Worm (Caenorhabditis elegans) whole organism, mixed stage, embryonic: ENCODE results near the gene hmg-12.
A peak's percentile ranks its signal among the peaks of the same experiment; 100 is the strongest.

Experiments used
- M03D4.4 ChIP-seq: sonication (generic microtip); optimal IDR thresholded peaks from 2 replicates; lab custom pipeline; 2017; ENCODE audit warnings: mild to moderate bottlenecking, missing genetic modification characterization, missing compliant biosample characterization
- bed-3 ChIP-seq: fragments of 200-800 bp; sonication (Bioruptor generic); optimal IDR thresholded peaks from 3 replicates; lab custom pipeline; 2018; ENCODE audit warnings: mild to moderate bottlenecking, missing genetic modification characterization, moderate library complexity, missing compliant biosample characterization
- blmp-1 ChIP-seq: fragments of 150-350 bp; optimal IDR thresholded peaks from 2 replicates; lab custom pipeline; 2014; ENCODE audit warnings: missing biosample characterization, missing genetic modification characterization
- ceh-39 ChIP-seq: fragments of 150-350 bp; optimal IDR thresholded peaks from 2 replicates; lab custom pipeline; 2014; ENCODE audit warnings: missing biosample characterization, missing genetic modification characterization
- ceh-43 ChIP-seq: fragments of 200-800 bp; sonication (Bioruptor generic); optimal IDR thresholded peaks from 2 replicates; lab custom pipeline; 2018; ENCODE audit warnings: mild to moderate bottlenecking, missing genetic modification characterization, moderate library complexity, missing compliant biosample characterization
- ceh-83 ChIP-seq: fragments of 200-800 bp; sonication (Bioruptor generic); optimal IDR thresholded peaks from 2 replicates; lab custom pipeline; 2018; ENCODE audit warnings: mild to moderate bottlenecking, missing genetic modification characterization, missing compliant biosample characterization
- ces-1 ChIP-seq: fragments of 150-350 bp; optimal IDR thresholded peaks from 2 replicates; lab custom pipeline; 2014; ENCODE audit warnings: missing biosample characterization, missing genetic modification reagents, missing genetic modification characterization
- cnd-1 ChIP-seq: fragments of 200-800 bp; sonication (Bioruptor generic); optimal IDR thresholded peaks from 2 replicates; lab custom pipeline; 2018; ENCODE audit warnings: mild to moderate bottlenecking, missing genetic modification characterization, missing compliant biosample characterization
- drap-1 ChIP-seq: fragments of 200-800 bp; sonication (Bioruptor generic); optimal IDR thresholded peaks from 3 replicates; lab custom pipeline; 2018; ENCODE audit warnings: mild to moderate bottlenecking, missing genetic modification characterization, missing compliant biosample characterization
- elt-1 ChIP-seq: sonication (generic microtip); optimal IDR thresholded peaks from 2 replicates; lab custom pipeline; 2017; ENCODE audit warnings: missing genetic modification characterization, mild to moderate bottlenecking, missing compliant biosample characterization, antibody characterized with exemption, moderate library complexity, borderline replicate concordance; ENCODE audit not compliant: insufficient read depth
- elt-3 ChIP-seq: fragments of 150-350 bp; optimal IDR thresholded peaks from 2 replicates; lab custom pipeline; 2014; ENCODE audit warnings: missing biosample characterization, missing genetic modification characterization
- flh-1 ChIP-seq: fragments of 200-800 bp; sonication (Bioruptor generic); optimal IDR thresholded peaks from 2 replicates; lab custom pipeline; 2018; ENCODE audit warnings: mild to moderate bottlenecking, missing genetic modification characterization, moderate library complexity, missing compliant biosample characterization
- ham-2 ChIP-seq: fragments of 200-800 bp; sonication (Bioruptor generic); optimal IDR thresholded peaks from 2 replicates; lab custom pipeline; 2018; ENCODE audit warnings: mild to moderate bottlenecking, missing genetic modification characterization, missing compliant biosample characterization
- hlh-1 ChIP-seq: fragments of 150-350 bp; optimal IDR thresholded peaks from 2 replicates; lab custom pipeline; 2014; ENCODE audit warnings: missing biosample characterization, missing genetic modification reagents, missing genetic modification characterization
- lin-13 ChIP-seq: fragments of 150-350 bp; optimal IDR thresholded peaks from 2 replicates; lab custom pipeline; 2014; ENCODE audit warnings: missing biosample characterization, missing genetic modification characterization
- lin-32 ChIP-seq: fragments of 200-800 bp; sonication (Bioruptor generic); optimal IDR thresholded peaks from 2 replicates; lab custom pipeline; 2018; ENCODE audit warnings: mild to moderate bottlenecking, missing genetic modification characterization, missing compliant biosample characterization
- lsy-2 ChIP-seq: fragments of 150-350 bp; optimal IDR thresholded peaks from 2 replicates; lab custom pipeline; 2014; ENCODE audit warnings: missing biosample characterization, missing genetic modification characterization
- mab-5 ChIP-seq: fragments of 150-350 bp; optimal IDR thresholded peaks from 2 replicates; lab custom pipeline; 2014; ENCODE audit warnings: missing biosample characterization, missing genetic modification characterization
- mep-1 ChIP-seq: fragments of 150-350 bp; optimal IDR thresholded peaks from 2 replicates; lab custom pipeline; 2017; ENCODE audit warnings: missing biosample characterization, missing genetic modification reagents, missing genetic modification characterization, inconsistent platforms
- mls-2 ChIP-seq: sonication (generic microtip); optimal IDR thresholded peaks from 2 replicates; lab custom pipeline; 2016; ENCODE audit warnings: mild to moderate bottlenecking, missing genetic modification characterization, moderate library complexity, missing compliant biosample characterization
- nhr-12 ChIP-seq: fragments of 150-350 bp; optimal IDR thresholded peaks from 2 replicates; lab custom pipeline; 2014; ENCODE audit warnings: missing biosample characterization, missing genetic modification characterization
- nhr-2 ChIP-seq: fragments of 150-350 bp; optimal IDR thresholded peaks from 2 replicates; lab custom pipeline; 2014; ENCODE audit warnings: missing biosample characterization, missing genetic modification characterization
- nhr-237 ChIP-seq: fragments of 150-350 bp; optimal IDR thresholded peaks from 2 replicates; lab custom pipeline; 2014; ENCODE audit warnings: missing biosample characterization, missing genetic modification characterization
- nhr-28 ChIP-seq: fragments of 150-350 bp; optimal IDR thresholded peaks from 2 replicates; lab custom pipeline; 2014; ENCODE audit warnings: missing biosample characterization, missing genetic modification characterization
- nhr-76 ChIP-seq: sonication (generic microtip); optimal IDR thresholded peaks from 2 replicates; lab custom pipeline; 2017; ENCODE audit warnings: missing biosample characterization, missing genetic modification characterization
- pha-4 ChIP-seq: fragments of 150-350 bp; optimal IDR thresholded peaks from 2 replicates; lab custom pipeline; 2018; ENCODE audit warnings: missing biosample characterization, missing genetic modification reagents, missing genetic modification characterization
- sem-2 ChIP-seq: fragments of 200-800 bp; sonication (Bioruptor generic); optimal IDR thresholded peaks from 2 replicates; lab custom pipeline; 2018; ENCODE audit warnings: mild to moderate bottlenecking, missing genetic modification characterization, missing compliant biosample characterization
- snpc-4 ChIP-seq: fragments of 150-350 bp; optimal IDR thresholded peaks from 2 replicates; lab custom pipeline; 2014; ENCODE audit warnings: missing biosample characterization, missing genetic modification characterization
- sptf-1 ChIP-seq: sonication (generic microtip); optimal IDR thresholded peaks from 2 replicates; lab custom pipeline; 2017; ENCODE audit warnings: mild to moderate bottlenecking, missing genetic modification characterization, moderate library complexity, missing compliant biosample characterization
- tbx-8 ChIP-seq: fragments of 200-800 bp; sonication (Bioruptor generic); optimal IDR thresholded peaks from 2 replicates; lab custom pipeline; 2018; ENCODE audit warnings: mild to moderate bottlenecking, missing genetic modification characterization, moderate library complexity, missing compliant biosample characterization
- unc-120 ChIP-seq: sonication (generic microtip); optimal IDR thresholded peaks from 2 replicates; lab custom pipeline; 2017; ENCODE audit warnings: missing genetic modification characterization, missing compliant biosample characterization; ENCODE audit not compliant: poor library complexity, severe bottlenecking
- unc-39 ChIP-seq: fragments of 150-350 bp; optimal IDR thresholded peaks from 2 replicates; lab custom pipeline; 2014; ENCODE audit warnings: missing biosample characterization, missing genetic modification characterization
- unc-62 ChIP-seq: fragments of 150-350 bp; optimal IDR thresholded peaks from 2 replicates; lab custom pipeline; 2014; ENCODE audit warnings: missing biosample characterization, missing genetic modification reagents, missing genetic modification characterization
- zip-8 ChIP-seq: fragments of 150-350 bp; optimal IDR thresholded peaks from 2 replicates; lab custom pipeline; 2014; ENCODE audit warnings: missing biosample characterization, missing genetic modification characterization
- ztf-11 ChIP-seq: fragments of 150-350 bp; optimal IDR thresholded peaks from 2 replicates; lab custom pipeline; 2014; ENCODE audit warnings: missing biosample characterization, missing genetic modification characterization

The hmg-12 gene

ce11 chrII:11889420-11890075, 26.8 kb upstream of the hmg-12 start:
- TF ChIP-seq unc-120 (tag; lab: Kevin White, UChicago) (no peak), unc-39 (tag; lab: Kevin White, UChicago) (no peak), drap-1 (GFP tag; lab: Kevin White, UChicago) (no peak), lsy-2 (tag; lab: Kevin White, UChicago) (no peak), elt-1 (tag; lab: Kevin White, UChicago) (no peak), ceh-39 (tag; lab: Kevin White, UChicago) (no peak), cnd-1 (peak; percentile 94), ceh-83 (GFP tag; lab: Kevin White, UChicago) (no peak), mls-2 (peak; percentile 56), nhr-237 (tag; lab: Kevin White, UChicago) (no peak), pha-4 (no peak), snpc-4 (tag; lab: Kevin White, UChicago) (no peak), nhr-76 (no peak), sem-2 (GFP tag; lab: Kevin White, UChicago) (no peak), hlh-1 (no peak), flh-1 (GFP tag; lab: Kevin White, UChicago) (no peak), tbx-8 (GFP tag; lab: Kevin White, UChicago) (no peak), sptf-1 (tag; lab: Kevin White, UChicago) (peak; percentile 37), unc-62 (GFP tag; lab: Kevin White, UChicago) (no peak), mab-5 (tag; lab: Kevin White, UChicago) (no peak), nhr-28 (tag; lab: Kevin White, UChicago) (no peak), blmp-1 (tag; lab: Kevin White, UChicago) (no peak), M03D4.4 (tag; lab: Kevin White, UChicago) (no peak), nhr-2 (tag; lab: Kevin White, UChicago) (peak; percentile 68), lin-32 (peak; percentile 81), ham-2 (no peak), nhr-12 (tag; lab: Kevin White, UChicago) (no peak), lin-13 (peak; percentile 24), ceh-43 (GFP tag; lab: Kevin White, UChicago) (no peak), ces-1 (GFP tag; lab: Kevin White, UChicago) (no peak), mep-1 (tag; lab: Kevin White, UChicago) (no peak), bed-3 (GFP tag; lab: Kevin White, UChicago) (no peak), zip-8 (tag; lab: Kevin White, UChicago) (no peak), elt-3 (tag; lab: Kevin White, UChicago) (no peak), ztf-11 (peak; percentile 0)

- TF ChIP-seq unc-62 (GFP tag; lab: Kevin White, UChicago) (no peak), sptf-1 (tag; lab: Kevin White, UChicago) (peak; percentile 28), flh-1 (GFP tag; lab: Kevin White, UChicago) (no peak), zip-8 (tag; lab: Kevin White, UChicago) (peak; percentile 31), ham-2 (peak; percentile 5), ceh-83 (GFP tag; lab: Kevin White, UChicago) (no peak), ceh-43 (GFP tag; lab: Kevin White, UChicago) (no peak), sem-2 (GFP tag; lab: Kevin White, UChicago) (no peak), lin-13 (no peak), drap-1 (GFP tag; lab: Kevin White, UChicago) (no peak), nhr-28 (tag; lab: Kevin White, UChicago) (no peak), mep-1 (tag; lab: Kevin White, UChicago) (no peak), unc-120 (tag; lab: Kevin White, UChicago) (no peak), nhr-76 (no peak), elt-3 (tag; lab: Kevin White, UChicago) (no peak), mab-5 (tag; lab: Kevin White, UChicago) (no peak), nhr-12 (tag; lab: Kevin White, UChicago) (no peak), M03D4.4 (tag; lab: Kevin White, UChicago) (no peak), unc-39 (tag; lab: Kevin White, UChicago) (no peak), hlh-1 (no peak), lin-32 (peak; percentile 100), ces-1 (GFP tag; lab: Kevin White, UChicago) (peak; percentile 14), tbx-8 (GFP tag; lab: Kevin White, UChicago) (no peak), ztf-11 (peak; percentile 11), ceh-39 (tag; lab: Kevin White, UChicago) (peak; percentile 17), snpc-4 (tag; lab: Kevin White, UChicago) (no peak), lsy-2 (tag; lab: Kevin White, UChicago) (no peak), nhr-237 (tag; lab: Kevin White, UChicago) (no peak), bed-3 (GFP tag; lab: Kevin White, UChicago) (no peak), mls-2 (peak; percentile 60), blmp-1 (tag; lab: Kevin White, UChicago) (no peak), cnd-1 (peak; percentile 91), pha-4 (no peak), nhr-2 (tag; lab: Kevin White, UChicago) (peak; percentile 65), elt-1 (tag; lab: Kevin White, UChicago) (no peak)
- TF ChIP-seq, all 35 proteins: peak for 10
Measured at ce11 chrII:11890596-11890995, 25.7 kb upstream of the hmg-12 start.
